Worm (Caenorhabditis elegans) whole organism, L3 larva: ENCODE results near the gene lec-2.

Source experiments
- R02D3.7 ChIP-seq: fragments of 150-350 bp; optimal IDR thresholded peaks from 2 replicates; lab custom pipeline; 2014; ENCODE audit warnings: missing biosample characterization, missing genetic modification characterization
- ZK546.5 ChIP-seq: sonication (generic microtip); optimal IDR thresholded peaks from 2 replicates; lab custom pipeline; 2017; ENCODE audit warnings: missing biosample characterization, missing genetic modification characterization
- aly-2 ChIP-seq: fragments of 150-350 bp; optimal IDR thresholded peaks from 2 replicates; lab custom pipeline; 2014; ENCODE audit warnings: missing biosample characterization, missing genetic modification characterization
- ama-1 ChIP-seq: fragments of 150-350 bp; optimal IDR thresholded peaks from 2 replicates; lab custom pipeline; 2018
- ceh-16 ChIP-seq: sonication (generic microtip); optimal IDR thresholded peaks from 2 replicates; lab custom pipeline; 2017; ENCODE audit warnings: missing biosample characterization, missing genetic modification characterization
- ceh-28 ChIP-seq: fragments of 150-350 bp; optimal IDR thresholded peaks from 2 replicates; lab custom pipeline; 2014; ENCODE audit warnings: missing biosample characterization, missing genetic modification reagents, missing genetic modification characterization
- ceh-82 ChIP-seq: fragments of 150-350 bp; optimal IDR thresholded peaks from 2 replicates; lab custom pipeline; 2014; ENCODE audit warnings: missing biosample characterization, missing genetic modification characterization
- ceh-9 ChIP-seq: sonication (generic microtip); optimal IDR thresholded peaks from 2 replicates; lab custom pipeline; 2018; ENCODE audit warnings: missing biosample characterization, missing genetic modification characterization
- daf-12 ChIP-seq: fragments of 150-350 bp; optimal IDR thresholded peaks from 2 replicates; lab custom pipeline; 2014; ENCODE audit warnings: missing biosample characterization, missing genetic modification reagents, missing genetic modification characterization
- egl-27 ChIP-seq: sonication (generic microtip); optimal IDR thresholded peaks from 4 replicates; lab custom pipeline; 2017; ENCODE audit warnings: missing biosample characterization, missing genetic modification reagents, missing genetic modification characterization
- egl-5 ChIP-seq: fragments of 150-350 bp; optimal IDR thresholded peaks from 2 replicates; lab custom pipeline; 2017; ENCODE audit warnings: missing biosample characterization, missing genetic modification reagents, missing genetic modification characterization, inconsistent platforms
- elt-1 ChIP-seq: fragments of 150-350 bp; optimal IDR thresholded peaks from 2 replicates; lab custom pipeline; 2014; ENCODE audit warnings: missing biosample characterization, missing genetic modification characterization
- elt-2 ChIP-seq: sonication (generic microtip); optimal IDR thresholded peaks from 2 replicates; lab custom pipeline; 2016; ENCODE audit warnings: missing genetic modification reagents, mild to moderate bottlenecking, missing genetic modification characterization, missing compliant biosample characterization
- elt-3 ChIP-seq, 3 experiments: fragments of 150-350 bp in 1 of 3; sonication (generic microtip) in 2 of 3; optimal IDR thresholded peaks; 2 replicates in 2 of 3; 4 replicates in 1 of 3; lab custom pipeline; 2014 to 2017; ENCODE audit warnings: missing biosample characterization in 3 of 3, missing genetic modification characterization in 3 of 3
- fkh-10 ChIP-seq: sonication (generic microtip); optimal IDR thresholded peaks from 2 replicates; lab custom pipeline; 2017; ENCODE audit warnings: missing biosample characterization, missing genetic modification reagents, missing genetic modification characterization
- fkh-2 ChIP-seq: fragments of 150-350 bp; optimal IDR thresholded peaks from 2 replicates; lab custom pipeline; 2014; ENCODE audit warnings: missing biosample characterization, missing genetic modification reagents, missing genetic modification characterization
- hmg-11 ChIP-seq: sonication (generic microtip); optimal IDR thresholded peaks from 2 replicates; lab custom pipeline; 2016; ENCODE audit warnings: missing genetic modification characterization, missing compliant biosample characterization
- jun-1 ChIP-seq: fragments of 150-350 bp; optimal IDR thresholded peaks from 2 replicates; lab custom pipeline; 2014; ENCODE audit warnings: missing biosample characterization, missing genetic modification reagents, missing genetic modification characterization
- lin-15B ChIP-seq: fragments of 150-350 bp; optimal IDR thresholded peaks from 2 replicates; lab custom pipeline; 2014; ENCODE audit warnings: missing biosample characterization, missing genetic modification characterization
- lin-39 ChIP-seq: fragments of 150-350 bp; optimal IDR thresholded peaks from 2 replicates; lab custom pipeline; 2018; ENCODE audit warnings: missing biosample characterization, missing genetic modification reagents, missing genetic modification characterization
- lsy-12 ChIP-seq: sonication (generic microtip); optimal IDR thresholded peaks from 2 replicates; lab custom pipeline; 2016; ENCODE audit warnings: mild to moderate bottlenecking, missing genetic modification characterization, missing compliant biosample characterization
- mdl-1 ChIP-seq: fragments of 150-350 bp; optimal IDR thresholded peaks from 2 replicates; lab custom pipeline; 2014; ENCODE audit warnings: missing biosample characterization, missing genetic modification characterization
- mml-1 ChIP-seq: fragments of 150-350 bp; sonication (generic microtip); optimal IDR thresholded peaks from 3 replicates; lab custom pipeline; 2014; ENCODE audit warnings: missing biosample characterization, missing genetic modification characterization
- nfya-1 ChIP-seq: sonication (generic microtip); optimal IDR thresholded peaks from 2 replicates; lab custom pipeline; 2017; ENCODE audit warnings: missing genetic modification characterization, mild to moderate bottlenecking, missing compliant biosample characterization, antibody characterized with exemption, moderate library complexity; ENCODE audit not compliant: insufficient read depth
- nhr-11 ChIP-seq: fragments of 150-350 bp; optimal IDR thresholded peaks from 2 replicates; lab custom pipeline; 2014; ENCODE audit warnings: missing biosample characterization, missing genetic modification characterization
- nhr-12 ChIP-seq: fragments of 150-350 bp; optimal IDR thresholded peaks from 2 replicates; lab custom pipeline; 2014; ENCODE audit warnings: missing biosample characterization, missing genetic modification characterization
- nhr-23 ChIP-seq: fragments of 150-350 bp; optimal IDR thresholded peaks from 2 replicates; lab custom pipeline; 2014; ENCODE audit warnings: missing biosample characterization, missing genetic modification reagents, missing genetic modification characterization
- nhr-237 ChIP-seq: fragments of 150-350 bp; optimal IDR thresholded peaks from 2 replicates; lab custom pipeline; 2014; ENCODE audit warnings: missing biosample characterization, missing genetic modification characterization
- nhr-25 ChIP-seq: sonication (generic microtip); optimal IDR thresholded peaks from 2 replicates; lab custom pipeline; 2017; ENCODE audit warnings: missing biosample characterization, missing genetic modification characterization
- nhr-28 ChIP-seq: fragments of 150-350 bp; optimal IDR thresholded peaks from 2 replicates; lab custom pipeline; 2014; ENCODE audit warnings: missing biosample characterization, missing genetic modification characterization
- nhr-43 ChIP-seq: sonication (generic microtip); optimal IDR thresholded peaks from 2 replicates; lab custom pipeline; 2016; ENCODE audit warnings: mild to moderate bottlenecking, missing genetic modification characterization, missing compliant biosample characterization; ENCODE audit not compliant: poor library complexity, severe bottlenecking
- nhr-67 ChIP-seq: fragments of 150-350 bp; optimal IDR thresholded peaks from 2 replicates; lab custom pipeline; 2014; ENCODE audit warnings: missing biosample characterization, missing genetic modification characterization
- nhr-76 ChIP-seq: fragments of 150-350 bp; sonication (generic microtip); optimal IDR thresholded peaks from 5 replicates; lab custom pipeline; 2014; ENCODE audit warnings: missing biosample characterization, missing genetic modification characterization
- nhr-77 ChIP-seq: fragments of 150-350 bp; optimal IDR thresholded peaks from 2 replicates; lab custom pipeline; 2014; ENCODE audit warnings: missing biosample characterization, missing genetic modification characterization
- pha-4 ChIP-seq: fragments of 150-350 bp; optimal IDR thresholded peaks from 2 replicates; lab custom pipeline; 2014; ENCODE audit warnings: missing biosample characterization, missing genetic modification reagents, missing genetic modification characterization
- pqm-1 ChIP-seq: fragments of 150-350 bp; optimal IDR thresholded peaks from 2 replicates; lab custom pipeline; 2017; ENCODE audit warnings: missing biosample characterization, missing genetic modification characterization, inconsistent platforms
- sea-2 ChIP-seq: fragments of 150-350 bp; sonication (generic microtip); optimal IDR thresholded peaks from 4 replicates; lab custom pipeline; 2014; ENCODE audit warnings: missing biosample characterization, missing genetic modification reagents, missing genetic modification characterization
- skn-1 ChIP-seq: fragments of 150-350 bp; optimal IDR thresholded peaks from 2 replicates; lab custom pipeline; 2014; ENCODE audit warnings: missing biosample characterization, missing genetic modification characterization
- snpc-4 ChIP-seq: fragments of 150-350 bp; optimal IDR thresholded peaks from 2 replicates; lab custom pipeline; 2014; ENCODE audit warnings: missing biosample characterization, missing genetic modification characterization
- tbx-2 ChIP-seq: sonication (generic microtip); optimal IDR thresholded peaks from 2 replicates; lab custom pipeline; 2016; ENCODE audit warnings: mild to moderate bottlenecking, missing genetic modification characterization, missing compliant biosample characterization
- unc-39 ChIP-seq: sonication (generic microtip); optimal IDR thresholded peaks from 4 replicates; lab custom pipeline; 2017; ENCODE audit warnings: missing biosample characterization, missing genetic modification characterization
- unc-62 ChIP-seq: fragments of 150-350 bp; sonication (generic microtip); optimal IDR thresholded peaks from 4 replicates; lab custom pipeline; 2014; ENCODE audit warnings: missing biosample characterization, missing genetic modification reagents, missing genetic modification characterization
- zag-1 ChIP-seq: fragments of 150-350 bp; optimal IDR thresholded peaks from 2 replicates; lab custom pipeline; 2014; ENCODE audit warnings: missing biosample characterization, missing genetic modification characterization
- ztf-11 ChIP-seq: fragments of 150-350 bp; optimal IDR thresholded peaks from 2 replicates; lab custom pipeline; 2014; ENCODE audit warnings: missing biosample characterization, missing genetic modification characterization
- ztf-4 ChIP-seq: fragments of 150-350 bp; optimal IDR thresholded peaks from 2 replicates; lab custom pipeline; 2014; ENCODE audit warnings: missing biosample characterization, missing genetic modification characterization

The lec-2 gene

DNA sequence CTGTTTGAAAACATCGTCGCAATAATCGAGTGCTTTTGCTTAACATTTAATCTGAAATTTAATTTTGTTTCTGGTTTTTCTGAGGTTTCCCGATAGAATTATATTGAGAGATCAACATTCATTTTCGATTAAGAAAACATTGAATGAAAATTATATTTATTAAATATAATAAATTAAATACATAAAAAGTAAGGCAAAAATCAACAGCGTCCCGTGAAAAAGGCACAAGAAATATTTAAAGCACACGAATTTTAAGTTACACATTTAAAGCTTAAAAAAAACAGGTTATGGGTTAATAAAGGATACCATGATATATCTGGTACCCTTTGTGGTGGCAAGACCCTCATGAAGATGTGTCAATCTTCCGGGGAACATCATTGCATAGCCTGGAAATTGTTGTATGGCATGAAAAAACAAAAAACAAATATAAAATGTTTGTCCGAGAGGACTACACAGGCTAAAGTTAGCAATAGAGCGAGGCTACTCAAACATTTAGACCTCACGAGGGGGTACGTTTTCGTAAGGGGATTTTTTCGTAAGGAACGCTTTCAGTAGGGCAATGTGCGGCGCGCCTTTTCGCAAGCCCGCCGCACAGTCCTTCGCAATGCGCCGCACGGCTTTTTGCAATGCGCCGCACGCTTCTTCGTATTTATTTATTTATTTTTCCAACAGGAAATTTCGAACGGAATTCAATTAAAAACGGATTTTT, 17.3 kb upstream of the lec-2 start, which contains the start of gene mtcu-2:
mtcu-2 (minus strand) TSS at position 51 of the 709 bp plus-strand sequence.
- TF ChIP-seq pha-4 (tag; lab: Kevin White, UChicago) (peak; percentile 80), snpc-4 (tag; lab: Kevin White, UChicago) (peak; percentile 41), nhr-43 (tag; lab: Kevin White, UChicago) (peak; percentile 80), elt-2 (tag; lab: Kevin White, UChicago) (peak; percentile 34), lin-39 (peak; percentile 33), skn-1 (tag; lab: Kevin White, UChicago) (peak; percentile 53), nhr-25 (tag; lab: Kevin White, UChicago) (peak; percentile 57), lsy-12 (tag; lab: Kevin White, UChicago) (peak; percentile 75), egl-5 (peak; percentile 18), ceh-28 (peak; percentile 65), lin-15B (peak; percentile 92), nfya-1 (peak; percentile 74), nhr-23 (tag; lab: Kevin White, UChicago) (peak; percentile 82), tbx-2 (tag; lab: Kevin White, UChicago) (peak; percentile 40), R02D3.7 (tag; lab: Kevin White, UChicago) (peak; percentile 69), pqm-1 (tag; lab: Kevin White, UChicago) (peak; percentile 46), nhr-11 (peak; percentile 73), jun-1 (tag; lab: Kevin White, UChicago) (peak; percentile 60)

DNA sequence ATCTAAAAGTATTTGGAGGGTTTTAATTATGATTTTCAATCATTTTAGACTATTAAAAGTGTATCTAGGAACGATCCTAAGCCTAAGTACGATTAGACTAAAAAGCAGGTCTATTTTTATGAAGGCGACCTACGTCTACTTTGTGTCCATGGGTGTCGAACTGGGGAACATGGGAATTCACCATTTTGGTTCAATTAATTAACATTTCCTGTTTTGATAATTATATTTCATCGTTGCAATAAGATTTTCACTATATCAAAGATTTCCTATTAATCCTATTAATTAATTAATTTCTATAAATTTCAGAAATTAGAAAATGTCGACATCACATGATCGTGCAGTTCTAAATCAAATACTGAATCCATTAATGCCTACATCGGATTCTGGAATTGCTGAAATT, 13.9 kb upstream of the lec-2 start, which contains the start of gene ttc-36:
ttc-36 (plus strand) TSS at position 301 of the 400 bp plus-strand sequence.
- TF ChIP-seq unc-62 = no peak
- no peak for TF ChIP-seq nhr-77
- TF ChIP-seq lin-39 = no peak
- no peak for TF ChIP-seq egl-27
- TF ChIP-seq nhr-237 (tag; lab: Kevin White, UChicago) = no peak
- TF ChIP-seq pqm-1 (tag; lab: Kevin White, UChicago) = no peak
- no peak for TF ChIP-seq elt-3 (tag; optimal IDR thresholded peaks at IDR 0.05; lab: Kevin White, UChicago)
- TF ChIP-seq nhr-28 (tag; lab: Kevin White, UChicago) = no peak
- TF ChIP-seq elt-1 (tag; lab: Kevin White, UChicago) = no peak

DNA sequence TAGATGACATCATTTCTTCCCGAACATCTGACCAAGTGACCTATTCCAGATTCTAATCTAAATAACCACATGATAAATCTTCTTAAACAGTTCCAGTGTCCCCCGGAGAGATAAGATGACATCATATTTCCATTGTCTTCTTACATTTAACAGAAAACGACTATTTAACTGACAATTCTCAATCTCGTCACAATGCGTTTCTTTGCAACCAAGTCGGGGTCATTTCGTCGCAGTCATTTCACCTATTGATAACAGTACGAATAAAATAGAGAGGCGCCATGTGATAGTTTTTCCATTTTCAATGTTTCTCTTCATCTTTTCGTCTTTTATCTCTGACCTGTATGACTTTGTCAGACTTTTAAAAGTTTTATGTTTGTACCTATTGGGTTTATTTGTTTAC, 13.1 kb upstream of the lec-2 start:
- TF ChIP-seq ama-1 (no peak), mml-1 (tag; lab: Kevin White, UChicago) (no peak), nhr-28 (tag; lab: Kevin White, UChicago) (no peak), sea-2 (GFP tag; lab: Kevin White, UChicago) (no peak), ztf-4 (tag; lab: Kevin White, UChicago) (no peak), tbx-2 (tag; lab: Kevin White, UChicago) (no peak), daf-12 (tag; lab: Kevin White, UChicago) (no peak), ztf-11 (tag; lab: Kevin White, UChicago) (no peak), nhr-12 (tag; lab: Kevin White, UChicago) (no peak), pqm-1 (tag; lab: Kevin White, UChicago) (peak; percentile 64), unc-62 (no peak), aly-2 (tag; lab: Kevin White, UChicago) (no peak), nfya-1 (peak; percentile 25), pha-4 (tag; lab: Kevin White, UChicago) (peak; percentile 32), ceh-9 (tag; lab: Kevin White, UChicago) (no peak), R02D3.7 (tag; lab: Kevin White, UChicago) (no peak), skn-1 (tag; lab: Kevin White, UChicago) (no peak), nhr-23 (tag; lab: Kevin White, UChicago) (peak; percentile 97), ceh-28 (no peak), ZK546.5 (no peak), nhr-43 (tag; lab: Kevin White, UChicago) (peak; percentile 83), egl-5 (no peak), mdl-1 (tag; lab: Kevin White, UChicago) (no peak), elt-2 (tag; lab: Kevin White, UChicago) (peak; percentile 72), elt-3 (tag; optimal IDR thresholded peaks at IDR 0.05; lab: Kevin White, UChicago) (peak in 2 of 3 experiments; percentile 60 to 63), ceh-16 (tag; lab: Kevin White, UChicago) (no peak), elt-1 (tag; lab: Kevin White, UChicago) (no peak), jun-1 (tag; lab: Kevin White, UChicago) (peak; percentile 21), nhr-11 (no peak), fkh-2 (tag; lab: Kevin White, UChicago) (no peak), zag-1 (tag; lab: Kevin White, UChicago) (no peak), egl-27 (no peak), lin-15B (no peak), ceh-82 (tag; lab: Kevin White, UChicago) (no peak), nhr-77 (no peak), lin-39 (no peak), hmg-11 (tag; lab: Kevin White, UChicago) (no peak), nhr-237 (tag; lab: Kevin White, UChicago) (no peak), unc-39 (tag; lab: Kevin White, UChicago) (no peak), nhr-76 (no peak), lsy-12 (tag; lab: Kevin White, UChicago) (no peak), fkh-10 (no peak), nhr-67 (tag; lab: Kevin White, UChicago) (no peak)
